Fruit fly (Drosophila melanogaster): ENCODE results near the gene CG33523.

- no peak for TF ChIP-seq insv (optimal IDR thresholded peaks at IDR 0.05)
- no peak for TF ChIP-seq psq (optimal IDR thresholded peaks at IDR 0.05)
Measured at dm6 chr3L:5947110-5947731, 23.6 kb downstream of the CG33523 start.
